Worm (Caenorhabditis elegans): ENCODE results near the gene hst-6.

DNA sequence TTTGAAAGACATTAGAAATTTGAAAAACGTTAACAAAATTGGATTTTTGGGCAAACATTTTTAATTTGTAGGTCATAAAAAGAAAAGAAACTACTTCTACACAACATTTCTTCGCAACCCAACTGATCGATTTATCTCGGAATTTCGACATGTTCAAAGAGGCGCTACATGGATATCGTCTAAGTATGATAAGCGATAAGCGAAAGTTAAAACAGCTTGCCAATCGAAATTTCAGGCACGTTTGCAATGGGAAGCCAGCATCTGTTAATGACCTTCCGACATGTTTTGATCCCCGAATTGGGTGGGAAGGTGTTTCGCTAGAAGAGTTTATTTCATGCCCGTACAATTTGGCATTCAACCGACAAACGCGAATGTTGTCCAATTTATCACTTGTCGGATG lies 1.4 kb downstream of the hst-6 start:
- TF ChIP-seq unc-62 (GFP tag; optimal IDR thresholded peaks at IDR 0.05) (no peak), grh-1 (GFP tag; IDR thresholded peaks at IDR 0.05) (no peak), fos-1 (tag; optimal IDR thresholded peaks at IDR 0.05) (no peak), sox-4 (tag; optimal IDR thresholded peaks at IDR 0.05) (no peak), xbp-1 (tag; optimal IDR thresholded peaks at IDR 0.05) (no peak), unc-130 (tag; optimal IDR thresholded peaks at IDR 0.05) (no peak), fkh-4 (tag; optimal IDR thresholded peaks at IDR 0.05; ENCODE audit: borderline replicate concordance) (no peak), fkh-8 (tag; optimal IDR thresholded peaks at IDR 0.05) (no peak), ztf-11 (tag; optimal IDR thresholded peaks at IDR 0.05) (no peak), hlh-17 (GFP tag; optimal IDR thresholded peaks at IDR 0.05; ENCODE audit: borderline replicate concordance) (no peak), aly-2 (tag; optimal IDR thresholded peaks at IDR 0.05) (no peak)

Data from whole organism, L1 larva.